Worm (Caenorhabditis elegans) whole organism, midembryonic: ENCODE results near the gene C23G10.5.

Source experiments
- T22C8.4 ChIP-seq: fragments of 200-800 bp; sonication (Bioruptor generic); IDR thresholded peaks from 2 replicates; pipeline ENCODE4 v1.3.6; 2022; ENCODE audit warnings: missing genetic modification characterization, missing compliant biosample characterization
- cog-1 ChIP-seq: sonication (generic microtip); optimal IDR thresholded peaks from 2 replicates; lab custom pipeline; 2016; ENCODE audit warnings: missing genetic modification characterization, missing compliant biosample characterization
- flt-1 ChIP-seq: fragments of 200-800 bp; sonication (Bioruptor generic); IDR thresholded peaks from 2 replicates; pipeline ENCODE4 v1.3.6; 2022; ENCODE audit warnings: missing genetic modification characterization, missing compliant biosample characterization
- klf-2 ChIP-seq: fragments of 200-800 bp; sonication (Bioruptor generic); conservative IDR thresholded peaks from 2 replicates; pipeline ENCODE4 v1.3.6; 2022; ENCODE audit warnings: missing genetic modification reagents, missing genetic modification characterization, missing compliant biosample characterization
- med-1 ChIP-seq: sonication (generic microtip); optimal IDR thresholded peaks from 2 replicates; lab custom pipeline; 2017; ENCODE audit warnings: missing genetic modification characterization, mild to moderate bottlenecking, missing compliant biosample characterization, antibody characterized with exemption, missing genetic modification reagents; ENCODE audit not compliant: insufficient read depth
- ref-1 ChIP-seq: fragments of 200-800 bp; sonication (Bioruptor generic); conservative IDR thresholded peaks from 2 replicates; pipeline ENCODE4 v1.3.6; 2022; ENCODE audit warnings: missing genetic modification reagents, missing genetic modification characterization, missing compliant biosample characterization
- tab-1 ChIP-seq: fragments of 200-800 bp; sonication (Bioruptor generic); IDR thresholded peaks from 2 replicates; pipeline ENCODE4 v1.3.6; 2022; ENCODE audit warnings: missing genetic modification characterization, missing compliant biosample characterization
- ztf-23 ChIP-seq: fragments of 200-800 bp; sonication (Bioruptor generic); IDR thresholded peaks from 2 replicates; pipeline ENCODE4 v1.3.6; 2022; ENCODE audit warnings: missing genetic modification reagents, missing genetic modification characterization, missing compliant biosample characterization
- ztf-29 ChIP-seq: fragments of 200-800 bp; sonication (Bioruptor generic); IDR thresholded peaks from 2 replicates; pipeline ENCODE4 v1.3.6; 2022; ENCODE audit warnings: missing genetic modification reagents, missing genetic modification characterization, missing compliant biosample characterization

Gene C23G10.5

ce11 chrIII:6155787-6156186 is 35.1 kb upstream of the C23G10.5 start:
- TF ChIP-seq ref-1 (no peak), klf-2 (GFP tag; lab: Robert Waterston, UW) (no peak), flt-1 (no peak), T22C8.4 (GFP tag; lab: Robert Waterston, UW) (no peak), cog-1 (no peak), ztf-29 (no peak), med-1 (GFP tag; lab: Kevin White, UChicago) (no peak), tab-1 (GFP tag; lab: Robert Waterston, UW) (no peak), ztf-23 (GFP tag; lab: Robert Waterston, UW) (no peak)

- no peak for TF ChIP-seq ref-1
- TF ChIP-seq med-1 (GFP tag; lab: Kevin White, UChicago), result no peak
- no peak for TF ChIP-seq flt-1
- TF ChIP-seq tab-1 (GFP tag; lab: Robert Waterston, UW), result no peak
- TF ChIP-seq ztf-29, result no peak
- no peak for TF ChIP-seq T22C8.4 (GFP tag; lab: Robert Waterston, UW)
- no peak for TF ChIP-seq ztf-23 (GFP tag; lab: Robert Waterston, UW)
- TF ChIP-seq cog-1, result no peak
- TF ChIP-seq klf-2 (GFP tag; lab: Robert Waterston, UW), result no peak
Measured at ce11 chrIII:6157708-6158321, 33.1 kb upstream of the C23G10.5 start, which contains the start of gene anmt-2. Gene anmt-2, minus strand, starts transcription at chrIII:6157758.

ce11 chrIII:6158642-6159475 is 32.1 kb upstream of the C23G10.5 start, which contains the start of gene nfm-1:
Gene nfm-1, plus strand, starts transcription at chrIII:6159453.
- TF ChIP-seq cog-1 (peak; percentile 89), ztf-23 (GFP tag; lab: Robert Waterston, UW) (peak; percentile 95), ref-1 (peak; percentile 89), med-1 (GFP tag; lab: Kevin White, UChicago) (peak; percentile 60), klf-2 (GFP tag; lab: Robert Waterston, UW) (peak; percentile 88), flt-1 (peak; percentile 96), tab-1 (GFP tag; lab: Robert Waterston, UW) (peak; percentile 93), T22C8.4 (GFP tag; lab: Robert Waterston, UW) (peak; percentile 90), ztf-29 (peak; percentile 95)

DNA sequence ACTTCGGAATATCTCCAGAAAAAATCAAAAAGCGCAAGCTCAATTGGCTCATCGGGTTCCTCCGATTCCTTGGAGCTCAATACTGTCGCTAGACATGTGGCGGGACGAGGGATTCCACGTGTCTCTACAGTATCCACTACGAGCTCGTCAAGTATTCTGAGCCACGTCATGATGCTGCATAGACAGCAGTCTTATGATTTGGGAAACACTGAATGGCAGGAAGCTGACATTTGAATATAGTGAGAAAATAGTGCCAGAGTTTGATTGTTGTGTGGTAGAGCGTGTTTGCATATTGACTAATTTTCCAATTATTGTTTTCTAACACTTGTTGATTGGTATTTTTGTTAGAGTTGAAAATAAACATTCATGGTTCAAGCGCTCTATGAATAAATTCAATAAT is 27.5 kb upstream of the C23G10.5 start:
- TF ChIP-seq ztf-23 (GFP tag; lab: Robert Waterston, UW) (no peak), T22C8.4 (GFP tag; lab: Robert Waterston, UW) (no peak), med-1 (GFP tag; lab: Kevin White, UChicago) (no peak), cog-1 (no peak)

ce11 chrIII:6164253-6164971 is 26.5 kb upstream of the C23G10.5 start, which contains the start of gene F42A10.9:
Gene F42A10.9, plus strand, starts transcription at chrIII:6164573.
- TF ChIP-seq cog-1, result no peak
- TF ChIP-seq ref-1, result no peak
- TF ChIP-seq T22C8.4 (GFP tag; lab: Robert Waterston, UW), result 0 out of 2 replicates have a peak, but pooled peaks have one; percentile 16
- TF ChIP-seq tab-1 (GFP tag; lab: Robert Waterston, UW), result no peak
- no peak for TF ChIP-seq flt-1
- no peak for TF ChIP-seq klf-2 (GFP tag; lab: Robert Waterston, UW)
- no peak for TF ChIP-seq med-1 (GFP tag; lab: Kevin White, UChicago)
- TF ChIP-seq ztf-29, result no peak

- no peak for TF ChIP-seq med-1 (GFP tag; lab: Kevin White, UChicago)
- no peak for TF ChIP-seq flt-1
- TF ChIP-seq cog-1, result no peak
- TF ChIP-seq klf-2 (GFP tag; lab: Robert Waterston, UW), result no peak
- TF ChIP-seq ref-1, result no peak
- TF ChIP-seq ztf-29, result no peak
- no peak for TF ChIP-seq ztf-23 (GFP tag; lab: Robert Waterston, UW)
Measured at ce11 chrIII:6165240-6165639, 25.7 kb upstream of the C23G10.5 start.

ce11 chrIII:6166634-6167033 is 24.3 kb upstream of the C23G10.5 start:
- no peak for TF ChIP-seq med-1 (GFP tag; lab: Kevin White, UChicago)
- TF ChIP-seq flt-1, result no peak
- no peak for TF ChIP-seq T22C8.4 (GFP tag; lab: Robert Waterston, UW)
- no peak for TF ChIP-seq ref-1
- no peak for TF ChIP-seq klf-2 (GFP tag; lab: Robert Waterston, UW)
- no peak for TF ChIP-seq ztf-23 (GFP tag; lab: Robert Waterston, UW)
- no peak for TF ChIP-seq tab-1 (GFP tag; lab: Robert Waterston, UW)
- no peak for TF ChIP-seq cog-1
- no peak for TF ChIP-seq ztf-29

- TF ChIP-seq cog-1, result no peak
- no peak for TF ChIP-seq T22C8.4 (GFP tag; lab: Robert Waterston, UW)
- TF ChIP-seq ref-1, result no peak
- no peak for TF ChIP-seq flt-1
- TF ChIP-seq ztf-23 (GFP tag; lab: Robert Waterston, UW), result no peak
- TF ChIP-seq ztf-29, result no peak
- no peak for TF ChIP-seq med-1 (GFP tag; lab: Kevin White, UChicago)
- no peak for TF ChIP-seq tab-1 (GFP tag; lab: Robert Waterston, UW)
- no peak for TF ChIP-seq klf-2 (GFP tag; lab: Robert Waterston, UW)
Measured at ce11 chrIII:6168497-6169227, 22.2 kb upstream of the C23G10.5 start, which contains the start of gene efk-1. Gene efk-1, minus strand, starts transcription at chrIII:6168547.
